Worm (Caenorhabditis elegans): Measurements from ENCODE around the gene F41G3.6.
"Not testable (repeated sequence)": the region's sequence is repeated elsewhere in the genome, so short reads cannot be mapped to it uniquely, and the experiment has no call there.

ce11 chrII:6775076-6775475, 32.4 kb downstream of the F41G3.6 start, which contains the start of gene agr-1:
- TF ChIP-seq nhr-76 (tag; optimal IDR thresholded peaks at IDR 0.05); zip-8 (tag; optimal IDR thresholded peaks at IDR 0.05); ztf-11 (tag; optimal IDR thresholded peaks at IDR 0.05); mls-2 (tag; optimal IDR thresholded peaks at IDR 0.05); unc-62 (GFP tag; optimal IDR thresholded peaks at IDR 0.05); drap-1 (GFP tag; optimal IDR thresholded peaks at IDR 0.05); pha-4 (tag; optimal IDR thresholded peaks at IDR 0.05); snpc-4 (tag; optimal IDR thresholded peaks at IDR 0.05); lin-13 (tag; optimal IDR thresholded peaks at IDR 0.05): not testable (repeated sequence)

Measured in whole organism, mixed stage, embryonic.